Worm (Caenorhabditis elegans): ENCODE measurements around the gene C41C4.9.

DNA sequence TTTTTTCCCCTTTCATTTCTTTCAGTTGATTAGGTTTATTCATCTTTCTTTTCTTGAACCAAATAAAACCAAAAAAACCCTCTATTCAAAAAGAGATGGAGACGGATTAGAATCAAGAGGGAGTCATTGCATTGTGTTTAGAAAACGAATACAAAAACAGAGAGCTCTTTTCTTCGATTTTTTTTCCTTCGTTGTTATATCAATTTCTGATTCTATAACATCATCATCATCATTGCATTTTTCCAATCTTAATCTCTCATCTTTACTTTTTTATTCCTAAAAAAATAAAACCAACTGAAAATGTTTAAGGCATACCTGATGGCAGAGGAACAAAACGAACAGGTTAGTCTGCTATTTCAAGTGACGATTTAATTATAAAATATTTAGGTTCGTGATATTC lies 48.7 kb upstream of the C41C4.9 start, which contains the start of gene T05H10.8:
- TF ChIP-seq him-1 (tag; optimal IDR thresholded peaks at IDR 0.05) (no peak), W03F9.2 (tag; optimal IDR thresholded peaks at IDR 0.05) (no peak), dao-5 (tag; optimal IDR thresholded peaks at IDR 0.05) (no peak)

Measured in whole organism, L4/young adult.